Worm (Caenorhabditis elegans): ENCODE results near the gene timp-1.

ce11 chrV:8201229-8201858 is 5.7 kb upstream of the timp-1 start, which contains the start of gene cri-2:
- no peak for TF ChIP-seq dao-5 (tag; optimal IDR thresholded peaks at IDR 0.05)
- TF ChIP-seq him-1 (tag; optimal IDR thresholded peaks at IDR 0.05): no peak
- TF ChIP-seq W03F9.2 (tag; optimal IDR thresholded peaks at IDR 0.05): no peak
